Fruit fly (Drosophila melanogaster): ENCODE results near the gene CG17110.

Gene CG17110

DNA sequence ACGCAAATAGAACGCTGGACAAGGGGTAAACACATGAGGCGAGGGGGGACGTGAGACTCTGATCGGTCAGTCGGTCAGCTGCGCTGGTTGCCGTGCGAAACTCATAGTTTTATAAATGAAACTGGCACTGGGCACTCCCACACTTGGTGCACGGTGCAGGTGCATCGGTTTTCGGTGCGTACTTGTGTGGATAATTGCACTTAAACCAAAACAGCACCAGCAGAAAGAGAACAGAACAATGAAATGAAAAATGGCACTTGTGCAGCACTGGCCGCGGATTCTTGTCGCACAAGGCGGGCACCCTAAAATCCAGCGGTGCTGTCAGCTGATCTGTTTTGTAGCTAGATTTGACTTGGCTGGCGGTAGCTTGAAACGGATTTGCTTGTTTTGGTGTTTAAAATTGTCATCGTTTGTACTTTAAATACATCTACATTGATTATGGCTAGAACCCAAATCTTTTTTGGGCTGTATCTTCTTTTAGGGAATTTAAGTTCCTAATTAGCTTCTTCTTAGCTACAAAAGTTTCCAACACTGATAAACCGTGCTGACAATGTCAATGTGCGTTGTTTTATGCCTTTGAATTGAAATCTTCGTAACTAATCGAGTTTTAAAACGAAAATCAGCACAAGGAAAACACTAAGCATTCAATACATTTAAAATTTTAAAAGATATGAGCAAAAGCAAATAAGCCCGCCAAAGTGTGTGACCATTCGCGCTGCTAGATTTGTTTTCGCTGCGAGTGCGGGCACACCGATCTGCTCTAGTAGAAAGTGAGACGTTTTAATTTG is 26.4 kb downstream of the CG17110 start, which contains the start of the genes Rassf and CenB1A (continued):
- TF ChIP-seq da (GFP tag; optimal IDR thresholded peaks at IDR 0.05) (peak; percentile 19), tll (GFP tag; optimal IDR thresholded peaks at IDR 0.05) (peak in 1 of 2 experiments; percentile 84), CG12391 (tag; optimal IDR thresholded peaks at IDR 0.05) (peak; percentile 62), tx (GFP tag; optimal IDR thresholded peaks at IDR 0.05) (no peak), kni (GFP tag; optimal IDR thresholded peaks at IDR 0.05) (peak; percentile 45), CG6689 (GFP tag; IDR thresholded peaks at IDR 0.05) (peak; percentile 31; the same call in 1 of the 2 replicates), row (GFP tag; IDR thresholded peaks at IDR 0.05) (peak; percentile 85), gsb (GFP tag; IDR thresholded peaks at IDR 0.05) (no peak), chif (GFP tag; optimal IDR thresholded peaks at IDR 0.05) (peak in 1 of 2 experiments; percentile 36), Dek (tag; optimal IDR thresholded peaks at IDR 0.05) (peak; percentile 33), tin (GFP tag; optimal IDR thresholded peaks at IDR 0.05) (peak; percentile 46), CG18619 (GFP tag; optimal IDR thresholded peaks at IDR 0.05) (peak; percentile 48), Chrac-16 (GFP tag; optimal IDR thresholded peaks at IDR 0.05) (peak; percentile 33), stc (GFP tag; IDR thresholded peaks at IDR 0.05) (no peak), hbn (GFP tag; IDR thresholded peaks at IDR 0.05; ENCODE audit: partially characterized antibody) (0 out of 2 replicates have a peak, but pooled peaks have one; percentile 44), Eip74EF (GFP tag; optimal IDR thresholded peaks at IDR 0.05) (no peak), CG3281 (GFP tag; optimal IDR thresholded peaks at IDR 0.05) (no peak), Fer1 (GFP tag; optimal IDR thresholded peaks at IDR 0.05) (peak; percentile 18), Scr (GFP tag; IDR thresholded peaks at IDR 0.05; ENCODE audit: partially characterized antibody) (peak; percentile 41), E2f2 (GFP tag; IDR thresholded peaks at IDR 0.05) (peak; percentile 86), CG10209 (GFP tag; optimal IDR thresholded peaks at IDR 0.05) (no peak), Jarid2 (GFP tag; optimal IDR thresholded peaks at IDR 0.05) (no peak), aop (GFP tag; IDR thresholded peaks at IDR 0.05) (no peak), fd64A (GFP tag; optimal IDR thresholded peaks at IDR 0.05) (no peak), CTCF (GFP tag; optimal IDR thresholded peaks at IDR 0.05) (no peak), Hsf (GFP tag; optimal IDR thresholded peaks at IDR 0.05) (peak; percentile 55), CG1603 (tag; optimal IDR thresholded peaks at IDR 0.05) (peak; percentile 28), HmgZ (tag; optimal IDR thresholded peaks at IDR 0.05) (no peak), Ada2b (GFP tag; IDR thresholded peaks at IDR 0.05) (peak; percentile 17; the same call in 1 of the 2 replicates), nau (GFP tag; optimal IDR thresholded peaks at IDR 0.05) (no peak), H15 (GFP tag; IDR thresholded peaks at IDR 0.05) (no peak), sisA (GFP tag; IDR thresholded peaks at IDR 0.05) (peak; percentile 37; the same call in 1 of the 2 replicates), Asciz (GFP tag; optimal IDR thresholded peaks at IDR 0.05) (no peak), inv (GFP tag; IDR thresholded peaks at IDR 0.05; ENCODE audit: partially characterized antibody) (0 out of 2 replicates have a peak, but pooled peaks have one; percentile 17), CG7928 (GFP tag; optimal IDR thresholded peaks at IDR 0.05) (no peak), CG13296 (GFP tag; optimal IDR thresholded peaks at IDR 0.05) (no peak), CG12155 (GFP tag; optimal IDR thresholded peaks at IDR 0.05) (peak; percentile 23), CG42726 (GFP tag; IDR thresholded peaks at IDR 0.05; ENCODE audit: partially characterized antibody) (no peak), CG1832 (GFP tag; optimal IDR thresholded peaks at IDR 0.05) (no peak), ttk (GFP tag; IDR thresholded peaks at IDR 0.05) (no peak), CG2875 (GFP tag; optimal IDR thresholded peaks at IDR 0.05) (no peak), slou (GFP tag; optimal IDR thresholded peaks at IDR 0.05) (no peak), repo (GFP tag; optimal IDR thresholded peaks at IDR 0.05) (peak; percentile 15), BtbVII (GFP tag; optimal IDR thresholded peaks at IDR 0.05) (no peak), CG17361 (GFP tag; IDR thresholded peaks at IDR 0.05) (peak; percentile 69), bcd (GFP tag; optimal IDR thresholded peaks at IDR 0.05) (peak; percentile 24), CG6813 (GFP tag; optimal IDR thresholded peaks at IDR 0.05) (no peak), Ets97D (GFP tag; optimal IDR thresholded peaks at IDR 0.05) (peak; percentile 60), Doc2 (GFP tag; IDR thresholded peaks at IDR 0.05) (no peak)

Data from whole organism, embryonic.